Fruit fly (Drosophila melanogaster) whole organism, larva: ENCODE measurements around the gene CG6870.

ENCODE experiments used
- noc ChIP-seq: fragments of 200-800 bp; sonication (Bioruptor generic); optimal IDR thresholded peaks from 3 replicates; lab custom pipeline; 2019; ENCODE audit warnings: missing biosample characterization, mild to moderate bottlenecking, missing genetic modification characterization, moderate library complexity

Gene CG6870

dm6 chr2L:17564682-17565081 lies 27.4 kb downstream of the CG6870 start:
- no peak for TF ChIP-seq noc

DNA sequence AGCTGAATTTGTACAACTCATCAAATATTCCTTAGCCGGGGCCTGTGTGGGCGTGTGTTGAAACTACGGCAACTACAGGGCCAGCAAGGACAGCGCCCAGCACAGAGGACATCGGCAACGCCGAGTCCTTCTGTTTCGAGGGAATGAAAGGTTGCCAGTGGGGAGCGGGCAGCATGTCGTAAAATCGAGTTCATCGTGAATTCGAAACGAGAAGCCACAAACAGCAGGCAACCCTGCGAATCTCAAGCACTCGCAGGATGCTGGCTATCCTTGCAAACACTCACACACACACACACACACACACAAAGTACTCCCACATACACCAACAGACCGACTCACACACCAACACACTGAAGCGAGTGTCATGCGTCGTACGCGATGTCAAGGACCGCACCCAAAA lies 30.2 kb downstream of the CG6870 start:
- TF ChIP-seq noc = no peak

- no peak for TF ChIP-seq noc
These were observed 31.7 kb downstream of the CG6870 start for dm6 chr2L:17560125-17561019.

DNA sequence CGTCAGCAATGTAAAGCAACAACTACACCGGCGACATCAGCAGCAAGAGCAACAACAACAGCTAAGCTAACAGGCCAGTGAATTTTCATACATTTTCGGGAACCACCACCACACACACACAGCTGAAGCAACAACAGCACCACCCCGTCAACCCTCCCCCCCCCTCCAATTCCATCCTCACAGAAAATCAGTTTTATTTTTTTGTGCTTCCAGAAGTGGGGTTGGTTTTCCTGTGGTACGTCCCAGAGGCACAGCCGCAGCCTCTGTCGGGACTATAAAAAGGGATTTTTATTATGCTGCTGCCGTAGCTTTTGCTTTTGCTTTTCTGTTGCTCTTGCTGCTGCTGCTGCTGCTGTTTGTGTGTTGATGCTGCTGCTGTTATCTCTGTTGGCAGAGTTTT lies 32.8 kb downstream of the CG6870 start:
- no peak for TF ChIP-seq noc

- TF ChIP-seq noc = peak; percentile 31
These were observed 33.9 kb downstream of the CG6870 start for dm6 chr2L:17558111-17558773.

dm6 chr2L:17555665-17556064 lies 36.4 kb downstream of the CG6870 start, which contains the start of gene CG7094:
CG7094 (minus strand) TSS chr2L:17555765.
- no peak for TF ChIP-seq noc

- TF ChIP-seq noc = no peak
These were observed 49.3 kb downstream of the CG6870 start for dm6 chr2L:17542661-17543278.
